Worm (Caenorhabditis elegans) whole organism, L4 larva: Measurements from ENCODE around the gene F23H11.4.

Experiments used
- D1046.2 ChIP-seq: fragments of 200-800 bp; sonication (Bioruptor generic); IDR thresholded peaks from 2 replicates; pipeline ENCODE4 v1.3.6; 2022; ENCODE audit warnings: missing genetic modification characterization, missing compliant biosample characterization
- F26F4.8 ChIP-seq: fragments of 200-800 bp; sonication (Bioruptor generic); conservative IDR thresholded peaks from 2 replicates; pipeline ENCODE4 v1.3.6; 2022; ENCODE audit warnings: missing genetic modification characterization, missing compliant biosample characterization
- F37D6.2 ChIP-seq: sonication (generic microtip); optimal IDR thresholded peaks from 2 replicates; lab custom pipeline; 2016; ENCODE audit warnings: mild to moderate bottlenecking, missing genetic modification characterization, missing compliant biosample characterization
- ZK337.2 ChIP-seq: fragments of 200-800 bp; sonication (Bioruptor generic); IDR thresholded peaks from 2 replicates; pipeline ENCODE4 v1.3.6; 2022; ENCODE audit warnings: missing genetic modification reagents, missing genetic modification characterization, missing compliant biosample characterization
- aha-1 ChIP-seq: fragments of 150-350 bp; peaks from one replicate; lab custom pipeline; 2014; ENCODE audit warnings: missing biosample characterization, missing genetic modification characterization
- ama-1 ChIP-seq: fragments of 150-350 bp; optimal IDR thresholded peaks from 2 replicates; lab custom pipeline; 2014; ENCODE audit warnings: inconsistent platforms, mixed read lengths
- ceh-28 ChIP-seq: fragments of 150-350 bp; optimal IDR thresholded peaks from 2 replicates; lab custom pipeline; 2014; ENCODE audit warnings: missing biosample characterization, missing genetic modification reagents, missing genetic modification characterization
- ceh-44 ChIP-seq: fragments of 200-800 bp; sonication (Bioruptor generic); IDR thresholded peaks from 2 replicates; pipeline ENCODE4 v1.3.6; 2022; ENCODE audit warnings: missing genetic modification reagents, missing genetic modification characterization, missing compliant biosample characterization
- ceh-62 ChIP-seq: sonication (generic microtip); optimal IDR thresholded peaks from 2 replicates; lab custom pipeline; 2017; ENCODE audit warnings: missing biosample characterization, missing genetic modification characterization
- ceh-82 ChIP-seq: sonication (generic microtip); optimal IDR thresholded peaks from 2 replicates; lab custom pipeline; 2017; ENCODE audit warnings: missing biosample characterization, missing genetic modification characterization
- daf-12 ChIP-seq: fragments of 150-350 bp; optimal IDR thresholded peaks from 2 replicates; lab custom pipeline; 2014; ENCODE audit warnings: missing biosample characterization, missing genetic modification reagents, missing genetic modification characterization
- daf-16 ChIP-seq, 3 experiments: sonication (generic microtip); optimal IDR thresholded peaks; 2 replicates each; lab custom pipeline; 2016 to 2017; ENCODE audit warnings: missing genetic modification characterization in 3 of 3, missing genetic modification reagents in 3 of 3, mild to moderate bottlenecking in 2 of 3, missing compliant biosample characterization in 2 of 3, missing biosample characterization in 1 of 3, moderate library complexity in 1 of 3
- daf-19 ChIP-seq: fragments of 200-800 bp; sonication (Bioruptor generic); conservative IDR thresholded peaks from 2 replicates; pipeline ENCODE4 v1.3.6; 2022; ENCODE audit warnings: missing genetic modification characterization, missing compliant biosample characterization
- dpl-1 ChIP-seq: fragments of 150-350 bp; optimal IDR thresholded peaks from 2 replicates; lab custom pipeline; 2014; ENCODE audit warnings: missing biosample characterization, missing genetic modification reagents, missing genetic modification characterization
- duxl-1 ChIP-seq: sonication (generic microtip); optimal IDR thresholded peaks from 2 replicates; lab custom pipeline; 2016; ENCODE audit warnings: mild to moderate bottlenecking, missing genetic modification characterization, moderate library complexity, missing compliant biosample characterization; ENCODE audit not compliant: poor library complexity
- dve-1 ChIP-seq: sonication (generic microtip); optimal IDR thresholded peaks from 2 replicates; lab custom pipeline; 2017; ENCODE audit warnings: antibody characterized with exemption, mild to moderate bottlenecking, missing genetic modification characterization, missing compliant biosample characterization; ENCODE audit not compliant: insufficient read depth
- egl-27 ChIP-seq: sonication (generic microtip); optimal IDR thresholded peaks from 3 replicates; lab custom pipeline; 2017; ENCODE audit warnings: missing biosample characterization, missing genetic modification reagents, missing genetic modification characterization
- egl-43 ChIP-seq: fragments of 200-800 bp; sonication (Bioruptor generic); IDR thresholded peaks from 2 replicates; pipeline ENCODE4 v1.3.6; 2022; ENCODE audit warnings: missing genetic modification reagents, missing genetic modification characterization, missing compliant biosample characterization
- gei-8 ChIP-seq: fragments of 200-800 bp; sonication (Bioruptor generic); optimal IDR thresholded peaks from 2 replicates; lab custom pipeline; 2018; ENCODE audit warnings: mild to moderate bottlenecking, missing genetic modification characterization, missing compliant biosample characterization
- hif-1 ChIP-seq, 2 experiments: sonication (generic microtip); optimal IDR thresholded peaks; 2 replicates each; lab custom pipeline; 2016 to 2017; ENCODE audit warnings: missing compliant biosample characterization in 2 of 2, missing genetic modification characterization in 2 of 2, missing genetic modification reagents in 2 of 2, missing genotype in 2 of 2, mild to moderate bottlenecking in 1 of 2
- jun-1 ChIP-seq: fragments of 150-350 bp; optimal IDR thresholded peaks from 2 replicates; lab custom pipeline; 2014; ENCODE audit warnings: missing biosample characterization, missing genetic modification reagents, missing genetic modification characterization
- lin-1 ChIP-seq: fragments of 200-800 bp; sonication (Bioruptor generic); IDR thresholded peaks from 2 replicates; pipeline ENCODE4 v1.3.6; 2022; ENCODE audit warnings: missing genetic modification reagents, missing genetic modification characterization, missing compliant biosample characterization
- lin-13 ChIP-seq: fragments of 150-350 bp; optimal IDR thresholded peaks from 2 replicates; lab custom pipeline; 2014; ENCODE audit warnings: missing biosample characterization, missing genetic modification reagents, missing genetic modification characterization
- lin-38 ChIP-seq: fragments of 200-800 bp; sonication (Bioruptor generic); IDR thresholded peaks from 2 replicates; pipeline ENCODE4 v1.3.6; 2022; ENCODE audit warnings: missing genetic modification reagents, missing genetic modification characterization, missing compliant biosample characterization
- lir-3 ChIP-seq: sonication (generic microtip); optimal IDR thresholded peaks from 2 replicates; lab custom pipeline; 2016; ENCODE audit warnings: mild to moderate bottlenecking, missing genetic modification characterization, missing compliant biosample characterization
- mes-2 ChIP-seq: sonication (generic microtip); optimal IDR thresholded peaks from 2 replicates; lab custom pipeline; 2016; ENCODE audit warnings: missing genotype, mild to moderate bottlenecking, missing genetic modification characterization, missing compliant biosample characterization; ENCODE audit not compliant: poor library complexity, severe bottlenecking
- mxl-3 ChIP-seq: fragments of 200-800 bp; sonication (Bioruptor generic); optimal IDR thresholded peaks from 2 replicates; lab custom pipeline; 2018; ENCODE audit warnings: mild to moderate bottlenecking, missing genetic modification characterization, missing compliant biosample characterization
- nhr-111 ChIP-seq: fragments of 200-800 bp; sonication (Bioruptor generic); optimal IDR thresholded peaks from 2 replicates; lab custom pipeline; 2018; ENCODE audit warnings: mild to moderate bottlenecking, missing genetic modification characterization, missing compliant biosample characterization
- nhr-76 ChIP-seq: fragments of 150-350 bp; optimal IDR thresholded peaks from 2 replicates; lab custom pipeline; 2014; ENCODE audit warnings: missing biosample characterization, missing genetic modification characterization
- pha-4 ChIP-seq, 2 experiments: fragments of 150-350 bp in 1 of 2; fragments of 200-800 bp in 1 of 2; sonication (Bioruptor generic) in 1 of 2; IDR thresholded peaks in 1 of 2; optimal IDR thresholded peaks in 1 of 2; 2 replicates each; pipeline versions ENCODE4 v1.3.6 to Lab custom; 2014 to 2022; ENCODE audit warnings: missing genetic modification characterization in 2 of 2, missing genetic modification reagents in 2 of 2, missing biosample characterization in 1 of 2, missing compliant biosample characterization in 1 of 2
- rbr-2 ChIP-seq: sonication (generic microtip); optimal IDR thresholded peaks from 2 replicates; lab custom pipeline; 2016; ENCODE audit warnings: missing genotype, missing genetic modification characterization, missing compliant biosample characterization
- saeg-2 ChIP-seq: fragments of 200-800 bp; sonication (Bioruptor generic); IDR thresholded peaks from 2 replicates; pipeline ENCODE4 v1.3.6; 2022; ENCODE audit warnings: missing genetic modification reagents, missing genetic modification characterization, missing compliant biosample characterization
- sdz-12 ChIP-seq: fragments of 200-800 bp; sonication (Bioruptor generic); optimal IDR thresholded peaks from 2 replicates; lab custom pipeline; 2018; ENCODE audit warnings: mild to moderate bottlenecking, missing genetic modification characterization, missing compliant biosample characterization
- set-16 ChIP-seq: fragments of 200-800 bp; sonication (Bioruptor generic); IDR thresholded peaks from 2 replicates; pipeline ENCODE4 v1.3.6; 2022; ENCODE audit warnings: missing genetic modification reagents, missing genetic modification characterization, missing compliant biosample characterization
- spr-1 ChIP-seq: sonication (generic microtip); optimal IDR thresholded peaks from 2 replicates; lab custom pipeline; 2016; ENCODE audit warnings: mild to moderate bottlenecking, missing genetic modification characterization, missing compliant biosample characterization
- tra-1 ChIP-seq: fragments of 200-800 bp; sonication (Bioruptor generic); IDR thresholded peaks from 2 replicates; pipeline ENCODE4 v1.3.6; 2022; ENCODE audit warnings: missing genetic modification reagents, missing genetic modification characterization, missing compliant biosample characterization
- zfp-2 ChIP-seq: sonication (generic microtip); optimal IDR thresholded peaks from 2 replicates; lab custom pipeline; 2016; ENCODE audit warnings: mild to moderate bottlenecking, missing genetic modification characterization, missing compliant biosample characterization

The F23H11.4 gene

ce11 chrIII:870555-870954 lies 36.8 kb downstream of the F23H11.4 start (continued):
- TF ChIP-seq lin-13 (GFP tag; lab: Kevin White, UChicago) = no peak

ce11 chrIII:869869-870268 lies 37.5 kb downstream of the F23H11.4 start, which contains the start of gene T24C4.2:
T24C4.2 (minus strand) TSS chrIII:869969.
- TF ChIP-seq D1046.2 (GFP tag; lab: Robert Waterston, UW) (no peak), ceh-62 (tag; lab: Kevin White, UChicago) (no peak), nhr-111 (GFP tag; lab: Kevin White, UChicago) (no peak)

DNA sequence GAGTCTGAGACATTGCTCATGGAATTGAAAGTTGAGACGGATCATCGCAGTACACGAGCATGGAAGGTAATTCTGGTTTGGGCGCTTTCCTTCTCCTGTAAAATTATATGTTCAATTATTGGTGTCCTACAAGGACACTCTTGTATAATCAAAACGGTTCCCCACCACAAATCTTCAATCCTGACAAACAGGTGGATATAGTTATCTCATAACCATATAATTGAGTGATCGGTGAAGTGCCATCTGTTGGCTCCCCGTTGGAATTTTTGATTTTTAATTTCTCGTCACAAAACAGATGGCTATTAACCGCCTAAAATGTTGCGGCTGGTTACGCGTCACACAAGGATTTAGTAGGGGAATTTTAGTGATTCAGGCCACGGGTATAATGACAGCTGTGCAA lies 38.5 kb downstream of the F23H11.4 start:
- TF ChIP-seq saeg-2 (no peak), aha-1 (tag; lab: Kevin White, UChicago) (peak; percentile 84), lin-1 (GFP tag; lab: Robert Waterston, UW) (no peak)

DNA sequence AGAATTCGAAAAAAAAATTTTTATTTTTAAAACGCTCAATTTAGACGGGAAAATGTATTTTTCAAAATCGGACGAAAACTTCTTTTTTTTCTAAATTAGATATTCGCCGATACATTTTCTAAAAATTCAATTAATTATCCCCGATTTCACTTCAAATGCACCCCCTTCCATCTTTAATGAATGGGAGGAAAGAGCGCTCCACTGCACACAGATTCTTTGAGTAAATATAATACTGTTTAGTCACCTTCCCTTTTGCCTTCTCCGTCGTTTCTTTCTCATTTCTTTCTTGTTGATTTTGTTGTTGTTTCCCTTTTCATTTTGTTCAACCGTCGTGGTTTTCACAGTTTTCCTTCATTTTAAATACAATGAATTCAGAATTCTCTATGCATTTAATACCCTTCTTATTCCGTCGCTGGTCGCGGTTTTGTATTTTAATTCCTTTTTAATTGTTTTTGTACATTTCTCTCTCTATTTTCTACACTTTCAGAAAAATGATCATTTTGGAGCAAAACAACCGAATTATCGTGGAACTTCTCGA lies 45.5 kb downstream of the F23H11.4 start, which contains the start of gene arx-4:
TSS of gene arx-4 (plus strand) at position 488 of the 538 bp plus-strand sequence.
- TF ChIP-seq aha-1 (tag; lab: Kevin White, UChicago) (peak; percentile 89), daf-19 (GFP tag; lab: Robert Waterston, UW) (no peak), daf-16 (GFP tag; optimal IDR thresholded peaks at IDR 0.05; lab: Kevin White, UChicago) (no peak), daf-16 (tag; optimal IDR thresholded peaks at IDR 0.05; lab: Kevin White, UChicago) (peak; percentile 36), F37D6.2 (tag; lab: Kevin White, UChicago) (no peak), dve-1 (tag; lab: Kevin White, UChicago) (peak; percentile 7), mes-2 (tag; lab: Kevin White, UChicago) (peak; percentile 40), lin-38 (GFP tag; lab: Robert Waterston, UW) (peak; percentile 50), daf-12 (tag; lab: Kevin White, UChicago) (no peak), ceh-82 (no peak), zfp-2 (no peak), pha-4 (GFP tag; IDR thresholded peaks at IDR 0.05; lab: Robert Waterston, UW) (no peak), pha-4 (tag; optimal IDR thresholded peaks at IDR 0.05; lab: Kevin White, UChicago) (peak; percentile 34), lir-3 (no peak), mxl-3 (GFP tag; lab: Kevin White, UChicago) (no peak), sdz-12 (no peak), rbr-2 (tag; lab: Kevin White, UChicago) (no peak), tra-1 (GFP tag; lab: Robert Waterston, UW) (no peak), ceh-28 (tag; lab: Kevin White, UChicago) (no peak), set-16 (GFP tag; lab: Robert Waterston, UW) (no peak), gei-8 (GFP tag; lab: Kevin White, UChicago) (no peak)

DNA sequence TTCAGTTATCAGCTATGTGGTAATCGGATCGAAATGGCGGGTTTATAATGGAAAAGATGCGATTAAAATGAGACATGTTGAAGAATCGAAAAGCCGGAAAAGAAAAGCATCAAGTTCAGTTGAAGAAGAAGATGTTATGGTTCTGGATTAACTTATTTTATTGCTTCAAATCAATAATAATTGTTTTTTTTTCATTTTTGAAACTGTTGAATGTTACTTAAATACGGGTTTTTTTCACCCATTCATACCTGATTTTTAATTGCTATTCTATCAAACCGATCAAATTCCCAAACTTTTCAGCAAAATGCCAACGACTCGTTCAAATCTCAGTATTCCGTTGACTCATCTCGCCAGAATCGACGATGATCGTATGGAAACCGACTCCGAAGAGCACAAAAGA lies 47.4 kb downstream of the F23H11.4 start, which contains the start of gene exos-4.2:
TSS of gene exos-4.2 (plus strand) at position 301 of the 400 bp plus-strand sequence.
- TF ChIP-seq spr-1 (tag; lab: Kevin White, UChicago) (no peak), ZK337.2 (GFP tag; lab: Robert Waterston, UW) (no peak), hif-1 (tag; optimal IDR thresholded peaks at IDR 0.05; lab: Kevin White, UChicago) (no peak), ceh-82 (no peak), ceh-44 (GFP tag; lab: Robert Waterston, UW) (no peak), nhr-76 (tag; lab: Kevin White, UChicago) (no peak), duxl-1 (no peak), dpl-1 (GFP tag; lab: Kevin White, UChicago) (no peak), F26F4.8 (GFP tag; lab: Robert Waterston, UW) (no peak), jun-1 (tag; lab: Kevin White, UChicago) (no peak), tra-1 (GFP tag; lab: Robert Waterston, UW) (no peak), ama-1 (lab: Kevin White, UChicago) (no peak), egl-43 (GFP tag; lab: Robert Waterston, UW) (no peak), egl-27 (no peak)
